Worm (Caenorhabditis elegans) whole organism, L4 larva: ENCODE measurements around the gene rps-12.

Source experiments
- F49E8.2 ChIP-seq: sonication (generic microtip); optimal IDR thresholded peaks from 2 replicates; lab custom pipeline; 2016; ENCODE audit warnings: missing compliant biosample characterization, mild to moderate bottlenecking, missing genetic modification characterization, borderline replicate concordance
- ZK546.5 ChIP-seq, 2 experiments: sonication (generic microtip); optimal IDR thresholded peaks; 2 replicates each; lab custom pipeline; 2017; ENCODE audit warnings: missing biosample characterization in 2 of 2, missing genetic modification characterization in 2 of 2
- aha-1 ChIP-seq: fragments of 150-350 bp; peaks from one replicate; lab custom pipeline; 2014; ENCODE audit warnings: missing biosample characterization, missing genetic modification characterization
- ama-1 ChIP-seq: fragments of 150-350 bp; optimal IDR thresholded peaks from 2 replicates; lab custom pipeline; 2014; ENCODE audit warnings: inconsistent platforms, mixed read lengths
- ceh-20 ChIP-seq: fragments of 200-800 bp; sonication (Bioruptor generic); IDR thresholded peaks from 2 replicates; pipeline ENCODE4 v1.3.6; 2022; ENCODE audit warnings: missing genetic modification reagents, missing genetic modification characterization, missing compliant biosample characterization
- ceh-28 ChIP-seq: fragments of 150-350 bp; optimal IDR thresholded peaks from 2 replicates; lab custom pipeline; 2014; ENCODE audit warnings: missing biosample characterization, missing genetic modification reagents, missing genetic modification characterization
- ceh-32 ChIP-seq: sonication (generic microtip); optimal IDR thresholded peaks from 2 replicates; lab custom pipeline; 2016; ENCODE audit warnings: mild to moderate bottlenecking, missing genetic modification characterization, missing compliant biosample characterization; ENCODE audit not compliant: poor library complexity
- dmd-6 ChIP-seq: fragments of 200-800 bp; sonication (Bioruptor generic); IDR thresholded peaks from 2 replicates; pipeline ENCODE4 v1.3.6; 2022; ENCODE audit warnings: missing genetic modification reagents, missing genetic modification characterization, missing compliant biosample characterization
- duxl-1 ChIP-seq: sonication (generic microtip); optimal IDR thresholded peaks from 2 replicates; lab custom pipeline; 2016; ENCODE audit warnings: mild to moderate bottlenecking, missing genetic modification characterization, moderate library complexity, missing compliant biosample characterization; ENCODE audit not compliant: poor library complexity
- dve-1 ChIP-seq: sonication (generic microtip); optimal IDR thresholded peaks from 2 replicates; lab custom pipeline; 2017; ENCODE audit warnings: antibody characterized with exemption, mild to moderate bottlenecking, missing genetic modification characterization, missing compliant biosample characterization; ENCODE audit not compliant: insufficient read depth
- egl-27 ChIP-seq: sonication (generic microtip); optimal IDR thresholded peaks from 3 replicates; lab custom pipeline; 2017; ENCODE audit warnings: missing biosample characterization, missing genetic modification reagents, missing genetic modification characterization
- fkh-10 ChIP-seq: fragments of 150-350 bp; optimal IDR thresholded peaks from 2 replicates; lab custom pipeline; 2014; ENCODE audit warnings: missing biosample characterization, missing genetic modification reagents, missing genetic modification characterization
- hlh-11 ChIP-seq: fragments of 200-800 bp; sonication (Bioruptor generic); optimal IDR thresholded peaks from 2 replicates; lab custom pipeline; 2018; ENCODE audit warnings: mild to moderate bottlenecking, missing genetic modification characterization, missing compliant biosample characterization
- hlh-30 ChIP-seq: sonication (generic microtip); optimal IDR thresholded peaks from 2 replicates; lab custom pipeline; 2017; ENCODE audit warnings: antibody characterized with exemption, mild to moderate bottlenecking, missing genetic modification characterization, missing compliant biosample characterization; ENCODE audit not compliant: insufficient read depth
- hmg-1.1 ChIP-seq: fragments of 200-800 bp; sonication (Bioruptor generic); IDR thresholded peaks from 2 replicates; pipeline ENCODE4 v1.3.6; 2022; ENCODE audit warnings: missing genetic modification reagents, missing genetic modification characterization, missing compliant biosample characterization
- lin-1 ChIP-seq: fragments of 200-800 bp; sonication (Bioruptor generic); IDR thresholded peaks from 2 replicates; pipeline ENCODE4 v1.3.6; 2022; ENCODE audit warnings: missing genetic modification reagents, missing genetic modification characterization, missing compliant biosample characterization
- lin-38 ChIP-seq: fragments of 200-800 bp; sonication (Bioruptor generic); IDR thresholded peaks from 2 replicates; pipeline ENCODE4 v1.3.6; 2022; ENCODE audit warnings: missing genetic modification reagents, missing genetic modification characterization, missing compliant biosample characterization
- lin-39 ChIP-seq: fragments of 150-350 bp; optimal IDR thresholded peaks from 2 replicates; lab custom pipeline; 2014; ENCODE audit warnings: missing biosample characterization, missing genetic modification reagents, missing genetic modification characterization
- lsy-2 ChIP-seq, 2 experiments: fragments of 150-350 bp in 1 of 2; sonication (generic microtip) in 1 of 2; optimal IDR thresholded peaks; 2 replicates each; lab custom pipeline; 2014 to 2017; ENCODE audit warnings: missing biosample characterization in 2 of 2, missing genetic modification characterization in 2 of 2
- madf-9 ChIP-seq: fragments of 200-800 bp; sonication (Bioruptor generic); conservative IDR thresholded peaks from 2 replicates; pipeline ENCODE4 v1.3.6; 2022; ENCODE audit warnings: missing genetic modification reagents, missing genetic modification characterization, missing compliant biosample characterization
- mdl-1 ChIP-seq, 2 experiments: fragments of 150-350 bp in 1 of 2; sonication (generic microtip) in 1 of 2; optimal IDR thresholded peaks; 2 replicates each; lab custom pipeline; 2014 to 2017; ENCODE audit warnings: missing biosample characterization in 2 of 2, missing genetic modification characterization in 2 of 2
- mdt-29 ChIP-seq: fragments of 200-800 bp; sonication (Bioruptor generic); IDR thresholded peaks from 2 replicates; pipeline ENCODE4 v1.3.6; 2022; ENCODE audit warnings: missing genetic modification reagents, missing genetic modification characterization, missing compliant biosample characterization
- mep-1 ChIP-seq: fragments of 150-350 bp; sonication (generic microtip); optimal IDR thresholded peaks from 3 replicates; lab custom pipeline; 2014; ENCODE audit warnings: missing biosample characterization, missing genetic modification characterization
- mes-2 ChIP-seq: sonication (generic microtip); optimal IDR thresholded peaks from 2 replicates; lab custom pipeline; 2016; ENCODE audit warnings: missing genotype, mild to moderate bottlenecking, missing genetic modification characterization, missing compliant biosample characterization; ENCODE audit not compliant: poor library complexity, severe bottlenecking
- mxl-2 ChIP-seq: fragments of 200-800 bp; sonication (Bioruptor generic); conservative IDR thresholded peaks from 2 replicates; pipeline ENCODE4 v1.3.6; 2022; ENCODE audit warnings: missing genetic modification reagents, missing genetic modification characterization, missing compliant biosample characterization
- mxl-3 ChIP-seq: fragments of 200-800 bp; sonication (Bioruptor generic); optimal IDR thresholded peaks from 2 replicates; lab custom pipeline; 2018; ENCODE audit warnings: mild to moderate bottlenecking, missing genetic modification characterization, missing compliant biosample characterization
- nhr-102 ChIP-seq: sonication (generic microtip); optimal IDR thresholded peaks from 2 replicates; lab custom pipeline; 2016; ENCODE audit warnings: mild to moderate bottlenecking, missing genetic modification characterization, moderate library complexity, missing compliant biosample characterization
- nhr-11 ChIP-seq: fragments of 150-350 bp; optimal IDR thresholded peaks from 2 replicates; lab custom pipeline; 2014; ENCODE audit warnings: missing biosample characterization, missing genetic modification characterization
- nhr-237 ChIP-seq: sonication (generic microtip); optimal IDR thresholded peaks from 2 replicates; lab custom pipeline; 2017; ENCODE audit warnings: missing biosample characterization, missing genetic modification characterization
- nhr-28 ChIP-seq: fragments of 150-350 bp; optimal IDR thresholded peaks from 2 replicates; lab custom pipeline; 2014; ENCODE audit warnings: missing biosample characterization, missing genetic modification characterization
- nhr-41 ChIP-seq: fragments of 200-800 bp; sonication (Bioruptor generic); IDR thresholded peaks from 2 replicates; pipeline ENCODE4 v1.3.6; 2022; ENCODE audit warnings: missing genetic modification reagents, missing genetic modification characterization, missing compliant biosample characterization
- nhr-48 ChIP-seq: sonication (generic microtip); optimal IDR thresholded peaks from 2 replicates; lab custom pipeline; 2016; ENCODE audit warnings: mild to moderate bottlenecking, missing genetic modification characterization, missing compliant biosample characterization
- php-3 ChIP-seq: fragments of 200-800 bp; sonication (Bioruptor generic); IDR thresholded peaks from 2 replicates; pipeline ENCODE4 v1.3.6; 2022; ENCODE audit warnings: missing genetic modification reagents, missing genetic modification characterization, missing compliant biosample characterization
- pqm-1 ChIP-seq: sonication (generic microtip); optimal IDR thresholded peaks from 2 replicates; lab custom pipeline; 2017; ENCODE audit warnings: missing biosample characterization, missing genetic modification characterization
- rbr-2 ChIP-seq: sonication (generic microtip); optimal IDR thresholded peaks from 2 replicates; lab custom pipeline; 2016; ENCODE audit warnings: missing genotype, missing genetic modification characterization, missing compliant biosample characterization
- sdz-12 ChIP-seq: fragments of 200-800 bp; sonication (Bioruptor generic); optimal IDR thresholded peaks from 2 replicates; lab custom pipeline; 2018; ENCODE audit warnings: mild to moderate bottlenecking, missing genetic modification characterization, missing compliant biosample characterization
- skn-1 ChIP-seq: fragments of 150-350 bp; optimal IDR thresholded peaks from 2 replicates; lab custom pipeline; 2014; ENCODE audit warnings: missing biosample characterization, missing genetic modification characterization
- snpc-1.2 ChIP-seq: fragments of 200-800 bp; sonication (Bioruptor generic); IDR thresholded peaks from 2 replicates; pipeline ENCODE4 v1.3.6; 2022; ENCODE audit warnings: missing genetic modification reagents, missing genetic modification characterization, missing compliant biosample characterization
- spr-1 ChIP-seq: sonication (generic microtip); optimal IDR thresholded peaks from 2 replicates; lab custom pipeline; 2016; ENCODE audit warnings: mild to moderate bottlenecking, missing genetic modification characterization, missing compliant biosample characterization
- unc-62 ChIP-seq, 3 experiments: fragments of 150-350 bp in 1 of 3; sonication (generic microtip); optimal IDR thresholded peaks in 2 of 3; peaks in 1 of 3; 1 replicate in 1 of 3; 2 replicates in 2 of 3; lab custom pipeline; 2014 to 2017; ENCODE audit warnings: missing biosample characterization in 3 of 3, missing genetic modification characterization in 3 of 3, missing genetic modification reagents in 3 of 3, missing genotype in 1 of 3
- zfp-3 ChIP-seq: fragments of 200-800 bp; sonication (Bioruptor generic); conservative IDR thresholded peaks from 2 replicates; pipeline ENCODE4 v1.3.6; 2022; ENCODE audit warnings: missing genetic modification reagents, missing genetic modification characterization, missing compliant biosample characterization
- ztf-11 ChIP-seq: fragments of 150-350 bp; optimal IDR thresholded peaks from 2 replicates; lab custom pipeline; 2014; ENCODE audit warnings: missing biosample characterization, missing genetic modification characterization
- ztf-7 ChIP-seq: fragments of 150-350 bp; optimal IDR thresholded peaks from 2 replicates; lab custom pipeline; 2014; ENCODE audit warnings: missing biosample characterization, missing genetic modification characterization

Gene rps-12

ce11 chrIII:5709224-5709623 is 30.1 kb downstream of the rps-12 start, which contains the start of gene hpo-28:
hpo-28 (minus strand) TSS chrIII:5709324.
- TF ChIP-seq snpc-1.2, result no peak
- TF ChIP-seq ZK546.5 (tag; optimal IDR thresholded peaks at IDR 0.05; lab: Kevin White, UChicago), result no peak
- TF ChIP-seq unc-62 (GFP tag; optimal IDR thresholded peaks at IDR 0.05 in 1 of 2; lab: Kevin White, UChicago), result no peak
- TF ChIP-seq unc-62 (tag; optimal IDR thresholded peaks at IDR 0.05; lab: Kevin White, UChicago), result no peak
- TF ChIP-seq php-3 (GFP tag; lab: Robert Waterston, UW), result no peak
- TF ChIP-seq egl-27 (tag; lab: Kevin White, UChicago), result no peak
- no peak for TF ChIP-seq ztf-7 (tag; lab: Kevin White, UChicago)
- no peak for TF ChIP-seq duxl-1 (tag; lab: Kevin White, UChicago)
- no peak for TF ChIP-seq lin-39 (tag; lab: Kevin White, UChicago)
- no peak for TF ChIP-seq zfp-3 (GFP tag; lab: Robert Waterston, UW)
- TF ChIP-seq skn-1 (tag; lab: Kevin White, UChicago), result no peak
- TF ChIP-seq fkh-10, result no peak
- no peak for TF ChIP-seq ama-1
- TF ChIP-seq, all 104 proteins: peak for 0

- TF ChIP-seq hlh-11 (tag; lab: Kevin White, UChicago) (no peak), lin-38 (GFP tag; lab: Robert Waterston, UW) (0 out of 2 replicates have a peak, but pooled peaks have one; percentile 22)
Observed at ce11 chrIII:5710045-5710444, 30.9 kb downstream of the rps-12 start, which contains the start of gene B0336.12. B0336.12 (minus strand) TSS chrIII:5710145.

ce11 chrIII:5710676-5711075 is 31.6 kb downstream of the rps-12 start:
- TF ChIP-seq nhr-237 (tag; lab: Kevin White, UChicago) (no peak), pqm-1 (tag; lab: Kevin White, UChicago) (peak; percentile 4), spr-1 (tag; lab: Kevin White, UChicago) (peak; percentile 45), egl-27 (tag; lab: Kevin White, UChicago) (no peak), lin-1 (GFP tag; lab: Robert Waterston, UW) (no peak), hmg-1.1 (GFP tag; lab: Robert Waterston, UW) (0 out of 2 replicates have a peak, but pooled peaks have one; percentile 37), ama-1 (peak; percentile 51), F49E8.2 (tag; lab: Kevin White, UChicago) (no peak), ceh-20 (GFP tag; lab: Robert Waterston, UW) (0 out of 2 replicates have a peak, but pooled peaks have one; percentile 37), mes-2 (tag; lab: Kevin White, UChicago) (peak; percentile 41), aha-1 (tag; lab: Kevin White, UChicago) (peak; percentile 83), sdz-12 (GFP tag; lab: Kevin White, UChicago) (no peak), mdt-29 (GFP tag; lab: Robert Waterston, UW) (no peak), dmd-6 (GFP tag; lab: Robert Waterston, UW) (peak; percentile 30; the same call in 1 of the 2 replicates), nhr-28 (peak; percentile 86), nhr-11 (tag; lab: Kevin White, UChicago) (no peak), nhr-102 (tag; lab: Kevin White, UChicago) (no peak), mxl-2 (no peak), dve-1 (tag; lab: Kevin White, UChicago) (peak; percentile 41), snpc-1.2 (no peak), rbr-2 (tag; lab: Kevin White, UChicago) (peak; percentile 22), nhr-48 (tag; lab: Kevin White, UChicago) (peak; percentile 64), nhr-41 (0 out of 2 replicates have a peak, but pooled peaks have one; percentile 26), mdl-1 (tag; optimal IDR thresholded peaks at IDR 0.05; lab: Kevin White, UChicago) (peak in 1 of 2 experiments; percentile 80), mxl-3 (GFP tag; lab: Kevin White, UChicago) (peak; percentile 95), unc-62 (GFP tag; optimal IDR thresholded peaks at IDR 0.05 in 1 of 2; lab: Kevin White, UChicago) (peak in 1 of 2 experiments; percentile 76), unc-62 (tag; optimal IDR thresholded peaks at IDR 0.05; lab: Kevin White, UChicago) (no peak), ztf-11 (tag; lab: Kevin White, UChicago) (no peak), lsy-2 (tag; optimal IDR thresholded peaks at IDR 0.05; lab: Kevin White, UChicago) (peak; percentile 59 to 81), mep-1 (peak; percentile 53), hlh-30 (tag; lab: Kevin White, UChicago) (peak; percentile 44), madf-9 (GFP tag; lab: Robert Waterston, UW) (0 out of 2 replicates have a peak, but pooled peaks have one; percentile 42), ceh-28 (tag; lab: Kevin White, UChicago) (no peak), ceh-32 (tag; lab: Kevin White, UChicago) (no peak), hlh-11 (tag; lab: Kevin White, UChicago) (peak; percentile 86)
